Worm (Caenorhabditis elegans): ENCODE data around the gene pqn-90.

DNA sequence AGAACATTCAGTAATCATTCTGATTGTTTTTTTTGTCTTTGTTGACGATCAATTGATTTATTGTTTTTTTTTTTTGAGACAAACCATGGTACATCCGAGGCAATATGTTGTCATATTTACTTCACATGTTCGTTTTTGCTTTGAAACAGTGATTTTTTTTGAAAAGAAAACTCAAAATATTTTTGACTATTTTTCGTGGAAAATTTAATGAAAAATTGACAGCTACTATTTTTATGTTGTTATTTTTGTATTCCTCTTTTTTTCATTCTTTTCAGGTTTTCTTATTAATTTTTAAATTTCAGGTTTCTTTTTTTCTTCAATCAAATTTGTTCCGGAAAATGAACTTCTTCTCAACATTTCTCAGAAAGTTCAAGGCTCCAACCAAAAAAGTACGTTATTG, 45.4 kb downstream of the pqn-90 start, which contains the start of gene Y73F8A.36:
- no peak for TF ChIP-seq egl-18 (GFP tag; IDR thresholded peaks at IDR 0.05)
- no peak for TF ChIP-seq dpl-1 (GFP tag; optimal IDR thresholded peaks at IDR 0.05)
- TF ChIP-seq somi-1 (GFP tag; optimal IDR thresholded peaks at IDR 0.05): no peak
- no peak for TF ChIP-seq akir-1 (GFP tag; optimal IDR thresholded peaks at IDR 0.05)
- TF ChIP-seq ama-1 (optimal IDR thresholded peaks at IDR 0.05): no peak
- no peak for TF ChIP-seq ama-1 (GFP tag; optimal IDR thresholded peaks at IDR 0.05)
- TF ChIP-seq madf-8 (GFP tag; conservative IDR thresholded peaks at IDR 0.05): no peak
- no peak for TF ChIP-seq ccch-3 (GFP tag; optimal IDR thresholded peaks at IDR 0.05)
- TF ChIP-seq snpc-1.3 (tag; optimal IDR thresholded peaks at IDR 0.05; ENCODE audit: insufficient read depth): no peak
- TF ChIP-seq ceh-40 (GFP tag; IDR thresholded peaks at IDR 0.05): no peak
- no peak for TF ChIP-seq lin-54 (GFP tag; optimal IDR thresholded peaks at IDR 0.05)
- no peak for TF ChIP-seq unc-62 (GFP tag; optimal IDR thresholded peaks at IDR 0.05)
- no peak for TF ChIP-seq bed-1 (GFP tag; IDR thresholded peaks at IDR 0.05)
- no peak for TF ChIP-seq lsy-27 (tag; optimal IDR thresholded peaks at IDR 0.05; ENCODE audit: borderline replicate concordance, insufficient read depth)
